Fruit fly (Drosophila melanogaster) whole organism: Measurements from ENCODE around the gene wb.

Experiments used
- CG8478 ChIP-seq: fragments of >200 bp; optimal IDR thresholded peaks from 2 replicates; lab custom pipeline; 2018; ENCODE audit warnings: inconsistent platforms
- Dll ChIP-seq: fragments of >200 bp; optimal IDR thresholded peaks from 2 replicates; lab custom pipeline; 2017
- EcR ChIP-seq, 2 experiments: fragments of >200 bp; optimal IDR thresholded peaks; 2 replicates each; lab custom pipeline; 2017; ENCODE audit warnings: missing biosample characterization in 2 of 2, missing genetic modification characterization in 2 of 2, missing genetic modification reagents in 2 of 2
- usp ChIP-seq: fragments of >200 bp; optimal IDR thresholded peaks from 2 replicates; lab custom pipeline; 2017; ENCODE audit warnings: missing biosample characterization, missing genetic modification characterization, mixed read lengths

- TF ChIP-seq CG8478, result no peak
- TF ChIP-seq Dll, result no peak
- TF ChIP-seq usp (GFP tag; lab: Kevin White, UChicago), result no peak
- no peak for TF ChIP-seq EcR (GFP tag; optimal IDR thresholded peaks at IDR 0.05; lab: Kevin White, UChicago)
These were observed 109.5 kb downstream of the wb start for dm6 chr2L:14372254-14372717.
